Fruit fly (Drosophila melanogaster): ENCODE measurements around the gene p38a.

- TF ChIP-seq cnc (optimal IDR thresholded peaks at IDR 0.05): no peak
- TF ChIP-seq ovo (GFP tag; optimal IDR thresholded peaks at IDR 0.05): peak; percentile 100
- TF ChIP-seq Crg-1 (GFP tag; optimal IDR thresholded peaks at IDR 0.05): peak; percentile 98
- TF ChIP-seq CG14711 (tag; optimal IDR thresholded peaks at IDR 0.05): peak; percentile 99
- peak; percentile 98 for TF ChIP-seq cic (GFP tag; optimal IDR thresholded peaks at IDR 0.05)
- peak; percentile 99 for TF ChIP-seq Clk (GFP tag; optimal IDR thresholded peaks at IDR 0.05)
- TF ChIP-seq Hr96 (GFP tag; optimal IDR thresholded peaks at IDR 0.05): peak; percentile 95
- peak; percentile 97 for TF ChIP-seq tj (GFP tag; optimal IDR thresholded peaks at IDR 0.05)
- peak; percentile 98 for TF ChIP-seq CG5204 (GFP tag; optimal IDR thresholded peaks at IDR 0.05)
- no peak for TF ChIP-seq kay (GFP tag; ENCODE audit: borderline replicate concordance)
- peak; percentile 100 for TF ChIP-seq CG33017 (tag; optimal IDR thresholded peaks at IDR 0.05)
Measured at dm6 chr3R:24108902-24109389, 43.2 kb downstream of the p38a start, which contains the start of the genes eIF4EHP and CG18428.
